Worm (Caenorhabditis elegans) whole organism, young adult: ENCODE data around the gene T13G4.1.

ENCODE experiments used
- F57A8.1 ChIP-seq: fragments of 200-800 bp; sonication (Bioruptor generic); optimal IDR thresholded peaks from 2 replicates; lab custom pipeline; 2018; ENCODE audit warnings: mild to moderate bottlenecking, missing genetic modification characterization, moderate library complexity, missing compliant biosample characterization
- Y53G8AR.9 ChIP-seq: fragments of 200-800 bp; sonication (Bioruptor generic); conservative IDR thresholded peaks from 2 replicates; pipeline ENCODE4 v1.3.6; 2022; ENCODE audit warnings: missing genetic modification reagents, missing genetic modification characterization, missing compliant biosample characterization
- ama-1 ChIP-seq, 3 experiments: fragments of 150-350 bp in 1 of 3; sonication (generic microtip) in 2 of 3; optimal IDR thresholded peaks; 2 replicates each; lab custom pipeline; 2014 to 2018; ENCODE audit warnings: missing biosample characterization in 2 of 3, missing genetic modification characterization in 2 of 3, missing genetic modification reagents in 2 of 3
- mcd-1 ChIP-seq: fragments of 200-800 bp; sonication (Bioruptor generic); IDR thresholded peaks from 2 replicates; pipeline ENCODE4 v1.3.6; 2022; ENCODE audit warnings: missing genetic modification reagents, missing genetic modification characterization, missing compliant biosample characterization
- unc-130 ChIP-seq: sonication (generic microtip); optimal IDR thresholded peaks from 2 replicates; lab custom pipeline; 2016; ENCODE audit warnings: missing genetic modification reagents, missing genetic modification characterization, missing compliant biosample characterization

DNA sequence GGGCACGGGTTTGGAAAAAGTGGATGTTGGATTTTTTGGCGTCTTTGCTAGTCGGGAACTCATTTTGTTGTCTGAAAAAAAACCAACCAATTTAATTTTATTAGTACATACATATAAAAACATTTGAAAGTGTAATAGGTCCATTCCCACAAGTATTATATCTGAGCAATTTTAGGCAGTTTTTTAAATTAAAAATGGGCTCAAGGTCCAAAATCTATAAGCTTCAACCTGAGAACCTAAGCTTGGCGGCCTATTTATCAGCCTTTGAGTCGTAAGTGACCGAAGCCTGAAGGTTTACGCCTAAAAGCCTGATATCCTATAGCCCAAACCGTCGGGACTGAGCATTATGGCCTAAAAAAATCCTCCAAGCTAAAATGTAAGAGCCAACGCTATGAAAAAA, 25.5 kb downstream of the T13G4.1 start:
- TF ChIP-seq unc-130 (GFP tag; lab: Kevin White, UChicago) (no peak), mcd-1 (GFP tag; lab: Robert Waterston, UW) (no peak), F57A8.1 (GFP tag; lab: Kevin White, UChicago) (no peak), ama-1 (optimal IDR thresholded peaks at IDR 0.05; lab: Kevin White, UChicago) (no peak), ama-1 (GFP tag; optimal IDR thresholded peaks at IDR 0.05; lab: Kevin White, UChicago) (no peak), Y53G8AR.9 (no peak)
